Fruit fly (Drosophila melanogaster): Measurements from ENCODE around the gene CG8478.
A peak's percentile ranks its signal among the peaks of the same experiment; 100 is the strongest.

Gene CG8478

dm6 chr3R:9800644-9801330 lies 37.3 kb downstream of the CG8478 start, which contains the start of the genes CG9467 and CG8526 (continued):
- TF ChIP-seq row (GFP tag; IDR thresholded peaks at IDR 0.05) (peak; percentile 97), grau (tag; optimal IDR thresholded peaks at IDR 0.05) (peak; percentile 77), Pdp1 (GFP tag; optimal IDR thresholded peaks at IDR 0.05) (no peak), CG3065 (GFP tag; optimal IDR thresholded peaks at IDR 0.05) (peak; percentile 37), onecut (GFP tag; IDR thresholded peaks at IDR 0.05) (no peak), gsb-n (tag; optimal IDR thresholded peaks at IDR 0.05) (no peak), wdn (GFP tag; IDR thresholded peaks at IDR 0.05) (peak; percentile 11; the same call in 1 of the 2 replicates), kni (GFP tag; optimal IDR thresholded peaks at IDR 0.05) (no peak), CG2202 (tag; optimal IDR thresholded peaks at IDR 0.05) (no peak), unc-4 (GFP tag; IDR thresholded peaks at IDR 0.05; ENCODE audit: partially characterized antibody) (peak; percentile 80), nerfin-2 (GFP tag; IDR thresholded peaks at IDR 0.05; ENCODE audit: partially characterized antibody) (no peak), CG4820 (GFP tag; optimal IDR thresholded peaks at IDR 0.05) (peak; percentile 67), CG34376 (GFP tag; optimal IDR thresholded peaks at IDR 0.05) (peak; percentile 29), CG15479 (GFP tag; optimal IDR thresholded peaks at IDR 0.05) (no peak), Sox102F (GFP tag; optimal IDR thresholded peaks at IDR 0.05) (no peak), CG4617 (GFP tag; optimal IDR thresholded peaks at IDR 0.05; ENCODE audit: borderline replicate concordance) (peak; percentile 80), D19A (tag; optimal IDR thresholded peaks at IDR 0.05) (no peak), org-1 (GFP tag; optimal IDR thresholded peaks at IDR 0.05) (no peak), Mrtf (GFP tag; IDR thresholded peaks at IDR 0.05) (0 out of 3 replicates have a peak, but pooled peaks have one; percentile 9), Nf-YA (GFP tag; IDR thresholded peaks at IDR 0.05) (no peak), Oaz (GFP tag; IDR thresholded peaks at IDR 0.05) (no peak), CG3838 (GFP tag; optimal IDR thresholded peaks at IDR 0.05) (no peak), CG9215 (GFP tag; IDR thresholded peaks at IDR 0.05) (peak; percentile 78), CG4424 (GFP tag; optimal IDR thresholded peaks at IDR 0.05) (peak; percentile 76), corto (GFP tag; optimal IDR thresholded peaks at IDR 0.05) (no peak), cad (GFP tag; optimal IDR thresholded peaks at IDR 0.05) (no peak), CG7556 (GFP tag; optimal IDR thresholded peaks at IDR 0.05) (peak; percentile 35), rib (GFP tag; IDR thresholded peaks at IDR 0.05) (no peak), tll (GFP tag; optimal IDR thresholded peaks at IDR 0.05) (peak in 1 of 2 experiments; percentile 44), CG11456 (GFP tag; IDR thresholded peaks at IDR 0.05) (0 out of 3 replicates have a peak, but pooled peaks have one; percentile 39), CG6175 (GFP tag; IDR thresholded peaks at IDR 0.05) (no peak), wek (GFP tag; optimal IDR thresholded peaks at IDR 0.05) (no peak), CG3995 (GFP tag; optimal IDR thresholded peaks at IDR 0.05) (peak; percentile 99), CG15269 (tag; optimal IDR thresholded peaks at IDR 0.05) (no peak), dm (GFP tag; optimal IDR thresholded peaks at IDR 0.05) (no peak), ro (GFP tag; IDR thresholded peaks at IDR 0.05) (no peak), YL-1 (GFP tag; optimal IDR thresholded peaks at IDR 0.05) (peak; percentile 74), NK7.1 (GFP tag; optimal IDR thresholded peaks at IDR 0.05) (no peak), tup (GFP tag; optimal IDR thresholded peaks at IDR 0.05) (peak; percentile 13), ttk (GFP tag; IDR thresholded peaks at IDR 0.05) (no peak), CG7745 (tag; optimal IDR thresholded peaks at IDR 0.05) (no peak), Fer2 (tag; optimal IDR thresholded peaks at IDR 0.05) (peak; percentile 30), vnd (GFP tag; IDR thresholded peaks at IDR 0.05; ENCODE audit: partially characterized antibody) (peak; percentile 73), Gug (GFP tag; IDR thresholded peaks at IDR 0.05) (peak; percentile 57; the same call in 3 of the 4 replicates), bigmax (GFP tag; optimal IDR thresholded peaks at IDR 0.05) (no peak), zf30C (GFP tag; optimal IDR thresholded peaks at IDR 0.05) (no peak), inv (GFP tag; IDR thresholded peaks at IDR 0.05; ENCODE audit: partially characterized antibody) (peak; percentile 73), CG16815 (GFP tag; optimal IDR thresholded peaks at IDR 0.05) (peak; percentile 60), Deaf1 (tag; optimal IDR thresholded peaks at IDR 0.05) (no peak)

Measured in whole organism, embryonic.